Fruit fly (Drosophila melanogaster): ENCODE results near the gene CG7950.

CG7950 gene

DNA sequence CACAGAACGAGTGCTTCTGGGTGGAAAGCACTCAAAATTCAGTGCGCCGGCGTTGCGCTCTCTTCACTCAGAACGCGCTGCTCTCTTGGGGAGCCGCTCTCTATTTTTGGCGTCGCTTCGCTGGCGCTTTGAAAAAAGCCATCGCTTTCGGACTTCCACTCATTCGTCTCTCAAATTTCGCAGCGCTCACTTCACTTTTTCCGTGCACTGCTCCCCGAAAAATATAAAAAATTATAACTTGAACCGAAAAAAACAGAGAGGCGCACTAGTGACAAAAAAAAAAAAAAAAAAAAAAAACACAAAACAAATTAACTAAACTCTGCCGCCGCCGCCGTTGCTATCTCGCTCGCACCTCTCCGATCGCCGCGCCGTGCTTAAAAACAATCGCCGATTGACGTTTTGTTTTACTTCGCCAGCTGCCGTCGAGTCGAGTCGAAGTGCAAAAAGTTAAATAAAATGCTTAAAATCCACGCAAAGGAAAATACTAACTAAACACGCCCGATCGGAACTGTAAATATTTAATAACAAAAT lies 42.7 kb downstream of the CG7950 start (continued):
- TF ChIP-seq Lpt (GFP tag; optimal IDR thresholded peaks at IDR 0.05) (peak; percentile 22), CG31627 (GFP tag; optimal IDR thresholded peaks at IDR 0.05) (no peak), Eip93F (GFP tag; optimal IDR thresholded peaks at IDR 0.05) (peak; percentile 4), CG9139 (GFP tag; optimal IDR thresholded peaks at IDR 0.05) (peak; percentile 30), Sox102F (GFP tag; optimal IDR thresholded peaks at IDR 0.05) (peak; percentile 58), Eip78C (GFP tag) (peak; percentile 79), achi (GFP tag; optimal IDR thresholded peaks at IDR 0.05) (no peak), CG10631 (GFP tag; optimal IDR thresholded peaks at IDR 0.05) (no peak), Smox (GFP tag; optimal IDR thresholded peaks at IDR 0.05) (no peak), Blimp-1 (GFP tag; optimal IDR thresholded peaks at IDR 0.05) (no peak), CG7368 (GFP tag; optimal IDR thresholded peaks at IDR 0.05) (no peak), CG32006 (GFP tag; optimal IDR thresholded peaks at IDR 0.05) (no peak), lz (GFP tag; optimal IDR thresholded peaks at IDR 0.05) (peak; percentile 28), CG10669 (GFP tag; optimal IDR thresholded peaks at IDR 0.05) (no peak), dac (GFP tag; optimal IDR thresholded peaks at IDR 0.05) (no peak), topi (GFP tag; optimal IDR thresholded peaks at IDR 0.05) (peak; percentile 19), CG11294 (GFP tag; IDR thresholded peaks at IDR 0.05) (no peak), cyc (GFP tag; optimal IDR thresholded peaks at IDR 0.05) (no peak), CG11762 (GFP tag; optimal IDR thresholded peaks at IDR 0.05; ENCODE audit: insufficient read depth) (no peak), CG11902 (GFP tag; optimal IDR thresholded peaks at IDR 0.05) (no peak), CG15336 (GFP tag; IDR thresholded peaks at IDR 0.05) (peak; percentile 73), Gug (GFP tag; IDR thresholded peaks at IDR 0.05) (peak; percentile 54), Sox15 (GFP tag; optimal IDR thresholded peaks at IDR 0.05) (no peak), acj6 (GFP tag; optimal IDR thresholded peaks at IDR 0.05) (no peak), CG1621 (tag; optimal IDR thresholded peaks at IDR 0.05) (no peak), ss (GFP tag; optimal IDR thresholded peaks at IDR 0.05) (peak; percentile 34 to 54), CG8119 (GFP tag; IDR thresholded peaks at IDR 0.05) (peak; percentile 43; the same call in 2 of the 3 replicates), esn (GFP tag; optimal IDR thresholded peaks at IDR 0.05) (peak; percentile 42), pdm3 (GFP tag; optimal IDR thresholded peaks at IDR 0.05) (no peak), Sox14 (GFP tag; optimal IDR thresholded peaks at IDR 0.05) (no peak), net (GFP tag; optimal IDR thresholded peaks at IDR 0.05) (peak; percentile 61), salr (GFP tag; optimal IDR thresholded peaks at IDR 0.05) (no peak), CG6854 (GFP tag; optimal IDR thresholded peaks at IDR 0.05) (peak; percentile 51), Hr39 (GFP tag; optimal IDR thresholded peaks at IDR 0.05) (no peak)

DNA sequence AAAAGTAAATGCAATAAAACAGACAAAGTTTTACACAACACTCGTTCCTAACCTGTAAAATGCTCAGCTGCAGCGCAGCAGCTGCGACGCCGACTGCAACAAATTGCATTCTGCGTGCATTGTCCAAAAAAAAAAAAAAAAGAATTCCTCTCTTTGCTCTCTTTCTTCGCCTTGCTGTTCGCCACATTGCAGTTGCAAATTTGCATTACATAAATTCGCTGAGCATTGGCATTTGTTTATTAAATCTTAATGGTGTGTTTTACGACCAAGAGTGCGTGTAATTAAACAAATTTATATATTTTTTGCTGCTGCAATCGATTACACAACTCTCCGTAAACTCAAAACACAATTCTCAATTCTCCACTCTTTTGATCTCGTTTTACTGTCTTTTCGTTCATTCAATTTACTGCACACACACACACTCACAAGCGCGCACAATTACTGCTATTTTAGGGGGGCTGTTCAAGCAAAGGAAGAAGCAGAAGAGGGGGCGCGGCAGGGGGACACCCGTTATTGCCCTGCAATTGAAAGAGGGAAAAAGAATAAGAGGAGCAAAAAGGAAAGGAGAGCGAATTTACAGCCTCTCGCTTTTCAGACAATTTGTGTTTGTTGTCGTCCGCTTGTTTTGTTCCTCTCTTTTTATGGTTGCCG lies 43.8 kb downstream of the CG7950 start:
- TF ChIP-seq CG9139 (GFP tag; optimal IDR thresholded peaks at IDR 0.05) (no peak), Eip93F (GFP tag; optimal IDR thresholded peaks at IDR 0.05) (no peak), Eip78C (GFP tag) (peak; percentile 58), Ets96B (tag; optimal IDR thresholded peaks at IDR 0.05) (no peak), CG6276 (GFP tag; optimal IDR thresholded peaks at IDR 0.05) (peak; percentile 3), CG6854 (GFP tag; optimal IDR thresholded peaks at IDR 0.05) (peak; percentile 58), achi (GFP tag; optimal IDR thresholded peaks at IDR 0.05) (no peak), Sox14 (GFP tag; optimal IDR thresholded peaks at IDR 0.05) (no peak), Blimp-1 (GFP tag; optimal IDR thresholded peaks at IDR 0.05) (peak; percentile 54), CG10669 (GFP tag; optimal IDR thresholded peaks at IDR 0.05) (no peak), salr (GFP tag; optimal IDR thresholded peaks at IDR 0.05) (no peak), OdsH (GFP tag; optimal IDR thresholded peaks at IDR 0.05) (no peak), CG15336 (GFP tag; IDR thresholded peaks at IDR 0.05) (no peak), svp (GFP tag) (peak; percentile 39), vri (GFP tag; optimal IDR thresholded peaks at IDR 0.05) (peak; percentile 89), Hr4 (GFP tag; optimal IDR thresholded peaks at IDR 0.05) (no peak), CG6163 (GFP tag; IDR thresholded peaks at IDR 0.05) (peak; percentile 86), Lpt (GFP tag; optimal IDR thresholded peaks at IDR 0.05) (peak; percentile 62), CG8119 (GFP tag; IDR thresholded peaks at IDR 0.05) (peak; percentile 38; the same call in 1 of the 3 replicates)
